Worm (Caenorhabditis elegans) whole organism, late embryonic: ENCODE measurements around the gene col-81.

Source experiments
- C38D4.7 ChIP-seq: fragments of 200-800 bp; sonication (Bioruptor generic); optimal IDR thresholded peaks from 2 replicates; lab custom pipeline; 2018; ENCODE audit warnings: mild to moderate bottlenecking, missing genetic modification characterization, moderate library complexity, missing compliant biosample characterization
- ahr-1 ChIP-seq: sonication (generic microtip); optimal IDR thresholded peaks from 2 replicates; lab custom pipeline; 2016; ENCODE audit warnings: missing genetic modification characterization, missing compliant biosample characterization
- ceh-14 ChIP-seq: sonication (generic microtip); optimal IDR thresholded peaks from 2 replicates; lab custom pipeline; 2016; ENCODE audit warnings: missing genotype, missing genetic modification characterization, missing compliant biosample characterization
- ceh-18 ChIP-seq: sonication (generic microtip); optimal IDR thresholded peaks from 2 replicates; lab custom pipeline; 2016; ENCODE audit warnings: missing genetic modification characterization, missing compliant biosample characterization
- ceh-19 ChIP-seq: fragments of 200-800 bp; sonication (Bioruptor generic); optimal IDR thresholded peaks from 2 replicates; lab custom pipeline; 2018; ENCODE audit warnings: mild to moderate bottlenecking, missing genetic modification characterization, missing compliant biosample characterization
- ceh-30 ChIP-seq: fragments of 150-350 bp; optimal IDR thresholded peaks from 2 replicates; lab custom pipeline; 2014; ENCODE audit warnings: missing biosample characterization, missing genetic modification characterization
- ceh-31 ChIP-seq: sonication (generic microtip); optimal IDR thresholded peaks from 2 replicates; lab custom pipeline; 2016; ENCODE audit warnings: missing genetic modification characterization, missing compliant biosample characterization
- ceh-48 ChIP-seq: sonication (generic microtip); optimal IDR thresholded peaks from 2 replicates; lab custom pipeline; 2016; ENCODE audit warnings: missing genetic modification characterization, inconsistent platforms, missing compliant biosample characterization
- ceh-9 ChIP-seq: sonication (generic microtip); optimal IDR thresholded peaks from 2 replicates; lab custom pipeline; 2016; ENCODE audit warnings: mild to moderate bottlenecking, missing genetic modification characterization, inconsistent platforms, missing compliant biosample characterization
- elt-4 ChIP-seq: sonication (generic microtip); optimal IDR thresholded peaks from 2 replicates; lab custom pipeline; 2016; ENCODE audit warnings: missing genetic modification characterization, missing compliant biosample characterization
- eyg-1 ChIP-seq: sonication (generic microtip); optimal IDR thresholded peaks from 2 replicates; lab custom pipeline; 2016; ENCODE audit warnings: missing genotype, missing genetic modification characterization, missing compliant biosample characterization
- fkh-6 ChIP-seq: sonication (generic microtip); optimal IDR thresholded peaks from 2 replicates; lab custom pipeline; 2016; ENCODE audit warnings: missing genetic modification characterization, missing compliant biosample characterization
- hlh-15 ChIP-seq: sonication (generic microtip); optimal IDR thresholded peaks from 2 replicates; lab custom pipeline; 2016; ENCODE audit warnings: missing genetic modification characterization, missing compliant biosample characterization
- lim-6 ChIP-seq: sonication (generic microtip); optimal IDR thresholded peaks from 2 replicates; lab custom pipeline; 2016; ENCODE audit warnings: missing genetic modification characterization, missing compliant biosample characterization
- madf-2 ChIP-seq: sonication (generic microtip); optimal IDR thresholded peaks from 2 replicates; lab custom pipeline; 2017; ENCODE audit warnings: missing genetic modification characterization, missing compliant biosample characterization
- mec-3 ChIP-seq: sonication (generic microtip); optimal IDR thresholded peaks from 2 replicates; lab custom pipeline; 2016; ENCODE audit warnings: borderline replicate concordance, missing genetic modification characterization, missing compliant biosample characterization
- nfya-1 ChIP-seq: sonication (generic microtip); optimal IDR thresholded peaks from 2 replicates; lab custom pipeline; 2017; ENCODE audit warnings: missing genetic modification characterization, mild to moderate bottlenecking, missing compliant biosample characterization, antibody characterized with exemption, moderate library complexity
- nhr-11 ChIP-seq: fragments of 150-350 bp; optimal IDR thresholded peaks from 2 replicates; lab custom pipeline; 2014; ENCODE audit warnings: missing biosample characterization, missing genetic modification characterization
- nhr-232 ChIP-seq: sonication (generic microtip); optimal IDR thresholded peaks from 2 replicates; lab custom pipeline; 2016; ENCODE audit warnings: missing genetic modification characterization, missing compliant biosample characterization
- npax-4 ChIP-seq: sonication (generic microtip); optimal IDR thresholded peaks from 2 replicates; lab custom pipeline; 2016; ENCODE audit warnings: missing genetic modification characterization, missing compliant biosample characterization
- odd-2 ChIP-seq: sonication (generic microtip); optimal IDR thresholded peaks from 2 replicates; lab custom pipeline; 2017; ENCODE audit warnings: antibody characterized with exemption, mild to moderate bottlenecking, missing genetic modification characterization, missing compliant biosample characterization
- pat-9 ChIP-seq: fragments of 200-800 bp; sonication (Bioruptor generic); optimal IDR thresholded peaks from 2 replicates; lab custom pipeline; 2018; ENCODE audit warnings: mild to moderate bottlenecking, missing genetic modification characterization, moderate library complexity, missing compliant biosample characterization
- pax-1 ChIP-seq: fragments of 150-350 bp; optimal IDR thresholded peaks from 2 replicates; lab custom pipeline; 2014; ENCODE audit warnings: missing biosample characterization, missing genetic modification characterization
- sox-2 ChIP-seq: fragments of 200-800 bp; sonication (Bioruptor generic); IDR thresholded peaks from 2 replicates; pipeline ENCODE4 v1.3.6; 2022; ENCODE audit warnings: missing genetic modification reagents, missing genetic modification characterization, missing compliant biosample characterization
- tbx-2 ChIP-seq: sonication (generic microtip); optimal IDR thresholded peaks from 2 replicates; lab custom pipeline; 2016; ENCODE audit warnings: missing genetic modification characterization, missing compliant biosample characterization
- ttx-3 ChIP-seq: sonication (generic microtip); optimal IDR thresholded peaks from 2 replicates; lab custom pipeline; 2016; ENCODE audit warnings: missing genetic modification reagents, missing genetic modification characterization, missing compliant biosample characterization
- unc-3 ChIP-seq, 2 experiments: fragments of 200-800 bp in 1 of 2; sonication (Bioruptor generic) in 1 of 2; sonication (generic microtip) in 1 of 2; conservative IDR thresholded peaks in 1 of 2; optimal IDR thresholded peaks in 1 of 2; 2 replicates each; pipeline versions ENCODE4 v1.3.6 to Lab custom; 2016 to 2022; ENCODE audit warnings: missing compliant biosample characterization in 2 of 2, missing genetic modification characterization in 2 of 2, missing genetic modification reagents in 1 of 2
- unc-42 ChIP-seq: sonication (generic microtip); optimal IDR thresholded peaks from 2 replicates; lab custom pipeline; 2016; ENCODE audit warnings: missing genotype, missing genetic modification characterization, missing compliant biosample characterization
- unc-55 ChIP-seq: sonication (generic microtip); optimal IDR thresholded peaks from 2 replicates; lab custom pipeline; 2017; ENCODE audit warnings: missing biosample characterization, missing genetic modification reagents, missing genetic modification characterization
- zip-5 ChIP-seq: sonication (generic microtip); optimal IDR thresholded peaks from 2 replicates; lab custom pipeline; 2016; ENCODE audit warnings: missing genetic modification characterization, missing compliant biosample characterization

The col-81 gene

ce11 chrII:10990592-10990991 lies 23.0 kb downstream of the col-81 start:
- TF ChIP-seq ceh-14 (tag; lab: Kevin White, UChicago) (peak; percentile 66), tbx-2 (tag; lab: Kevin White, UChicago) (peak; percentile 52), ttx-3 (tag; lab: Kevin White, UChicago) (peak; percentile 39), eyg-1 (tag; lab: Kevin White, UChicago) (no peak), ceh-9 (tag; lab: Kevin White, UChicago) (no peak), unc-42 (tag; lab: Kevin White, UChicago) (peak; percentile 99), unc-55 (GFP tag; lab: Kevin White, UChicago) (no peak), zip-5 (tag; lab: Kevin White, UChicago) (no peak), ceh-48 (tag; lab: Kevin White, UChicago) (peak; percentile 2), ceh-31 (tag; lab: Kevin White, UChicago) (peak; percentile 74)

ce11 chrII:10989180-10989579 lies 24.4 kb downstream of the col-81 start:
- peak; percentile 1 for TF ChIP-seq tbx-2 (tag; lab: Kevin White, UChicago)
- TF ChIP-seq mec-3 (tag; lab: Kevin White, UChicago): no peak

ce11 chrII:10988575-10988974 lies 25.0 kb downstream of the col-81 start:
- TF ChIP-seq sox-2 (GFP tag; lab: Robert Waterston, UW) (no peak), unc-55 (GFP tag; lab: Kevin White, UChicago) (peak; percentile 91), elt-4 (tag; lab: Kevin White, UChicago) (no peak)

ce11 chrII:10986461-10987090 lies 27.0 kb downstream of the col-81 start:
- no peak for TF ChIP-seq tbx-2 (tag; lab: Kevin White, UChicago)
- TF ChIP-seq odd-2 (tag; lab: Kevin White, UChicago): no peak
- TF ChIP-seq unc-55 (GFP tag; lab: Kevin White, UChicago): peak; percentile 25

- peak; percentile 3 for TF ChIP-seq ceh-18 (tag; lab: Kevin White, UChicago)
- TF ChIP-seq ceh-30 (tag; lab: Kevin White, UChicago): no peak
- TF ChIP-seq ttx-3 (tag; lab: Kevin White, UChicago): no peak
- peak; percentile 9 for TF ChIP-seq unc-55 (GFP tag; lab: Kevin White, UChicago)
- no peak for TF ChIP-seq nhr-11 (tag; lab: Kevin White, UChicago)
- no peak for TF ChIP-seq ceh-19 (GFP tag; lab: Kevin White, UChicago)
Observed at ce11 chrII:10982017-10982416, 31.6 kb downstream of the col-81 start.

- TF ChIP-seq hlh-15 (tag; lab: Kevin White, UChicago) (no peak), nhr-232 (no peak), fkh-6 (tag; lab: Kevin White, UChicago) (no peak), ttx-3 (tag; lab: Kevin White, UChicago) (no peak), nfya-1 (tag; lab: Kevin White, UChicago) (no peak), madf-2 (tag; lab: Kevin White, UChicago) (no peak), ceh-9 (tag; lab: Kevin White, UChicago) (no peak), unc-3 (GFP tag; conservative IDR thresholded peaks at IDR 0.05; lab: Robert Waterston, UW) (no peak), unc-3 (tag; optimal IDR thresholded peaks at IDR 0.05; lab: Kevin White, UChicago) (no peak), ahr-1 (tag; lab: Kevin White, UChicago) (no peak), lim-6 (tag; lab: Kevin White, UChicago) (no peak), pat-9 (no peak), pax-1 (tag; lab: Kevin White, UChicago) (no peak), npax-4 (tag; lab: Kevin White, UChicago) (no peak), C38D4.7 (GFP tag; lab: Kevin White, UChicago) (no peak)
- TF ChIP-seq, all 69 proteins: peak for 0
Observed at ce11 chrII:10975239-10975638, 38.3 kb downstream of the col-81 start, which contains the start of gene ptp-3. Gene ptp-3 (plus strand): TSS chrII:10975539.
